Worm (Caenorhabditis elegans) whole organism, early embryonic: Measurements from ENCODE around the gene F09C6.10.

ENCODE experiments used
- B0310.2 ChIP-seq: sonication (generic microtip); optimal IDR thresholded peaks from 2 replicates; lab custom pipeline; 2016; ENCODE audit warnings: mild to moderate bottlenecking, missing genetic modification characterization, missing compliant biosample characterization
- ama-1 ChIP-seq: fragments of 150-350 bp; optimal IDR thresholded peaks from 2 replicates; lab custom pipeline; 2014
- ceh-13 ChIP-seq: fragments of 200-800 bp; sonication (Bioruptor generic); optimal IDR thresholded peaks from 2 replicates; lab custom pipeline; 2018; ENCODE audit warnings: mild to moderate bottlenecking, missing genetic modification characterization, missing compliant biosample characterization
- ceh-36 ChIP-seq: sonication (generic microtip); optimal IDR thresholded peaks from 2 replicates; lab custom pipeline; 2016; ENCODE audit warnings: missing genetic modification characterization, inconsistent platforms, missing compliant biosample characterization
- ets-7 ChIP-seq: sonication (generic microtip); optimal IDR thresholded peaks from 2 replicates; lab custom pipeline; 2016; ENCODE audit warnings: missing genotype, missing genetic modification characterization, missing compliant biosample characterization
- hmbx-1 ChIP-seq: sonication (generic microtip); optimal IDR thresholded peaks from 2 replicates; lab custom pipeline; 2016; ENCODE audit warnings: mild to moderate bottlenecking, missing genetic modification characterization, missing compliant biosample characterization
- sea-1 ChIP-seq: fragments of 200-800 bp; sonication (Bioruptor generic); conservative IDR thresholded peaks from 2 replicates; pipeline ENCODE4 v1.3.6; 2022; ENCODE audit warnings: missing genetic modification characterization, missing compliant biosample characterization
- tbx-11 ChIP-seq: fragments of 200-800 bp; sonication (Bioruptor generic); IDR thresholded peaks from 2 replicates; pipeline ENCODE4 v1.3.6; 2022; ENCODE audit warnings: missing genetic modification characterization, missing compliant biosample characterization
- tra-4 ChIP-seq: sonication (generic microtip); optimal IDR thresholded peaks from 2 replicates; lab custom pipeline; 2017; ENCODE audit warnings: missing genetic modification characterization, missing compliant biosample characterization

ce11 chrV:16904612-16905011, 11.4 kb downstream of the F09C6.10 start, which contains the start of gene nhr-262:
- TF ChIP-seq B0310.2 (tag; lab: Kevin White, UChicago) (no peak), ama-1 (no peak), ets-7 (tag; lab: Kevin White, UChicago) (no peak), ceh-36 (tag; lab: Kevin White, UChicago) (no peak), tra-4 (tag; lab: Kevin White, UChicago) (no peak), sea-1 (GFP tag; lab: Robert Waterston, UW) (no peak), tbx-11 (no peak), hmbx-1 (tag; lab: Kevin White, UChicago) (no peak), ceh-13 (GFP tag; lab: Kevin White, UChicago) (no peak)
